Fruit fly (Drosophila melanogaster): Measurements from ENCODE around the gene RhoGAP19D.

RhoGAP19D gene

dm6 chrX:20423747-20424165, 86.7 kb downstream of the RhoGAP19D start, which contains the start of the genes Pp4-19C and cactin:
Gene Pp4-19C (minus strand): TSS chrX:20424002.
Gene cactin (plus strand): TSS chrX:20424069.
- peak; percentile 41 for TF ChIP-seq Crg-1 (GFP tag; optimal IDR thresholded peaks at IDR 0.05)
- no peak for TF ChIP-seq Clk (GFP tag; optimal IDR thresholded peaks at IDR 0.05)
- TF ChIP-seq CG7101 (tag; optimal IDR thresholded peaks at IDR 0.05), result peak; percentile 21
- no peak for TF ChIP-seq Hr96 (GFP tag; optimal IDR thresholded peaks at IDR 0.05)
- peak; percentile 26 for TF ChIP-seq CG14711 (tag; optimal IDR thresholded peaks at IDR 0.05)
- no peak for TF ChIP-seq cic (GFP tag; optimal IDR thresholded peaks at IDR 0.05)
- TF ChIP-seq CG11617 (GFP tag; optimal IDR thresholded peaks at IDR 0.05), result peak; percentile 7
- peak; percentile 71 for TF ChIP-seq toe (GFP tag; optimal IDR thresholded peaks at IDR 0.05)
- TF ChIP-seq Mnt (GFP tag; optimal IDR thresholded peaks at IDR 0.05), result peak; percentile 51
- no peak for TF ChIP-seq CG12768 (GFP tag; optimal IDR thresholded peaks at IDR 0.05)
- TF ChIP-seq ovo (GFP tag; optimal IDR thresholded peaks at IDR 0.05), result peak; percentile 26
- TF ChIP-seq CG1620 (GFP tag; optimal IDR thresholded peaks at IDR 0.05), result peak; percentile 45
- TF ChIP-seq CG33017 (tag; optimal IDR thresholded peaks at IDR 0.05), result no peak
- peak; percentile 23 for TF ChIP-seq tj (GFP tag; optimal IDR thresholded peaks at IDR 0.05)
- TF ChIP-seq CG5204 (GFP tag; optimal IDR thresholded peaks at IDR 0.05), result no peak
- TF ChIP-seq bab1 (GFP tag; optimal IDR thresholded peaks at IDR 0.05), result peak; percentile 5

DNA sequence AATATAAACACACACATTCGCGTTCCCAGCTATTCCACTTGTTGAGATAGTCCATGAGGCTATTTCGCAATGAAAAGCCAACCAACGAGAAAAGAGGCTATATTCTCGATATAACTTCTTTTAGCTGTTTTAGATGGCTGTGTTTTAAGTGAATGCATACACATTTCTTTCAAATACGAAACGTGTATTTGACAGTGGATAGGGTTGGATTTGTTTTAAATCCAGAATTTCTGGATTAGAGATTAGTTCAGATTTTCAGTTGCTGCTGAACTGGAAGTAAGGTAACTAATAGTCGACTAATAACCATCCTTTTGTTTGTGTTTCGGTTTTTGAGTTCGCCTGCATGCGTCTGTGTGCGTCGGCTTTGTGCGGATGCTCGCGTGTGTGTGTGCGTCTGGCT, 87.3 kb downstream of the RhoGAP19D start:
- TF ChIP-seq CG14711 (tag; optimal IDR thresholded peaks at IDR 0.05) (no peak), Mnt (GFP tag; optimal IDR thresholded peaks at IDR 0.05) (no peak), CG33017 (tag; optimal IDR thresholded peaks at IDR 0.05) (no peak), CG5204 (GFP tag; optimal IDR thresholded peaks at IDR 0.05) (no peak), CG1620 (GFP tag; optimal IDR thresholded peaks at IDR 0.05) (no peak), Clk (GFP tag; optimal IDR thresholded peaks at IDR 0.05) (no peak), Hr96 (GFP tag; optimal IDR thresholded peaks at IDR 0.05) (no peak), CG7101 (tag; optimal IDR thresholded peaks at IDR 0.05) (no peak), CG11617 (GFP tag; optimal IDR thresholded peaks at IDR 0.05) (no peak), Crg-1 (GFP tag; optimal IDR thresholded peaks at IDR 0.05) (no peak), cnc (optimal IDR thresholded peaks at IDR 0.05) (no peak), kay (GFP tag; ENCODE audit: borderline replicate concordance) (no peak), CG12768 (GFP tag; optimal IDR thresholded peaks at IDR 0.05) (no peak), bab1 (GFP tag; optimal IDR thresholded peaks at IDR 0.05) (no peak), CG7045 (GFP tag; optimal IDR thresholded peaks at IDR 0.05) (no peak), tj (GFP tag; optimal IDR thresholded peaks at IDR 0.05) (no peak), pad (GFP tag; optimal IDR thresholded peaks at IDR 0.05) (no peak)
